Worm (Caenorhabditis elegans) whole organism, L2 larva: ENCODE measurements around the gene asp-13.

Source experiments
- F13H6.1 ChIP-seq: sonication (generic microtip); optimal IDR thresholded peaks from 2 replicates; lab custom pipeline; 2016; ENCODE audit warnings: missing genetic modification characterization, missing compliant biosample characterization
- R02D3.7 ChIP-seq: fragments of 150-350 bp; optimal IDR thresholded peaks from 2 replicates; lab custom pipeline; 2014; ENCODE audit warnings: missing biosample characterization, missing genetic modification characterization
- Y55F3AM.14 ChIP-seq: fragments of 200-800 bp; sonication (Bioruptor generic); optimal IDR thresholded peaks from 2 replicates; lab custom pipeline; 2018; ENCODE audit warnings: mild to moderate bottlenecking, missing genetic modification characterization, missing compliant biosample characterization
- alr-1 ChIP-seq: fragments of 150-350 bp; optimal IDR thresholded peaks from 2 replicates; lab custom pipeline; 2014; ENCODE audit warnings: missing biosample characterization, missing genetic modification characterization
- aly-2 ChIP-seq: fragments of 150-350 bp; optimal IDR thresholded peaks from 2 replicates; lab custom pipeline; 2014; ENCODE audit warnings: missing biosample characterization, missing genetic modification characterization
- ama-1 ChIP-seq: fragments of 150-350 bp; optimal IDR thresholded peaks from 2 replicates; lab custom pipeline; 2018; ENCODE audit warnings: inconsistent platforms
- blmp-1 ChIP-seq: sonication (generic microtip); optimal IDR thresholded peaks from 2 replicates; lab custom pipeline; 2017; ENCODE audit warnings: missing genetic modification characterization, mild to moderate bottlenecking, missing compliant biosample characterization, antibody characterized with exemption, moderate library complexity; ENCODE audit not compliant: insufficient read depth
- ceh-16 ChIP-seq: fragments of 150-350 bp; optimal IDR thresholded peaks from 2 replicates; lab custom pipeline; 2014; ENCODE audit warnings: missing biosample characterization, missing genetic modification characterization
- ceh-82 ChIP-seq: fragments of 150-350 bp; optimal IDR thresholded peaks from 2 replicates; lab custom pipeline; 2014; ENCODE audit warnings: missing biosample characterization, missing genetic modification characterization
- crh-2 ChIP-seq: sonication (generic microtip); optimal IDR thresholded peaks from 2 replicates; lab custom pipeline; 2017; ENCODE audit warnings: missing biosample characterization, missing genetic modification characterization
- egl-27 ChIP-seq: sonication (generic microtip); optimal IDR thresholded peaks from 3 replicates; lab custom pipeline; 2017; ENCODE audit warnings: missing biosample characterization, missing genetic modification reagents, missing genetic modification characterization
- elt-1 ChIP-seq: fragments of 150-350 bp; optimal IDR thresholded peaks from 2 replicates; lab custom pipeline; 2014; ENCODE audit warnings: missing biosample characterization, missing genetic modification characterization
- elt-3 ChIP-seq: sonication (generic microtip); optimal IDR thresholded peaks from 2 replicates; lab custom pipeline; 2017; ENCODE audit warnings: missing biosample characterization, missing genetic modification characterization
- fos-1 ChIP-seq: fragments of 150-350 bp; optimal IDR thresholded peaks from 2 replicates; lab custom pipeline; 2014; ENCODE audit warnings: missing biosample characterization, missing genetic modification characterization
- gmeb-1 ChIP-seq: fragments of 150-350 bp; optimal IDR thresholded peaks from 2 replicates; lab custom pipeline; 2014; ENCODE audit warnings: missing biosample characterization, missing genetic modification characterization
- lin-11 ChIP-seq: fragments of 150-350 bp; sonication (generic microtip); optimal IDR thresholded peaks from 2 replicates; lab custom pipeline; 2014; ENCODE audit warnings: missing biosample characterization, missing genetic modification characterization, inconsistent platforms, mixed read lengths
- lin-13 ChIP-seq: fragments of 150-350 bp; optimal IDR thresholded peaks from 2 replicates; lab custom pipeline; 2014; ENCODE audit warnings: missing biosample characterization, missing genetic modification reagents, missing genetic modification characterization
- lin-39 ChIP-seq: fragments of 150-350 bp; optimal IDR thresholded peaks from 2 replicates; lab custom pipeline; 2014; ENCODE audit warnings: missing biosample characterization, missing genetic modification reagents, missing genetic modification characterization
- lsy-2 ChIP-seq, 2 experiments: fragments of 150-350 bp in 1 of 2; sonication (generic microtip) in 1 of 2; optimal IDR thresholded peaks; 2 replicates each; lab custom pipeline; 2014 to 2017; ENCODE audit warnings: missing biosample characterization in 2 of 2, missing genetic modification characterization in 2 of 2
- mab-5 ChIP-seq: fragments of 150-350 bp; optimal IDR thresholded peaks from 2 replicates; lab custom pipeline; 2014; ENCODE audit warnings: missing biosample characterization, missing genetic modification characterization
- mbf-1 ChIP-seq: sonication (generic microtip); optimal IDR thresholded peaks from 2 replicates; lab custom pipeline; 2017; ENCODE audit warnings: missing biosample characterization, missing genetic modification characterization
- mdl-1 ChIP-seq, 2 experiments: fragments of 150-350 bp in 1 of 2; sonication (generic microtip) in 1 of 2; optimal IDR thresholded peaks; 2 replicates each; lab custom pipeline; 2017; ENCODE audit warnings: missing biosample characterization in 2 of 2, missing genetic modification characterization in 2 of 2
- nhr-10 ChIP-seq: sonication (generic microtip); optimal IDR thresholded peaks from 2 replicates; lab custom pipeline; 2017; ENCODE audit warnings: missing biosample characterization, missing genetic modification characterization
- nhr-11 ChIP-seq: fragments of 150-350 bp; optimal IDR thresholded peaks from 2 replicates; lab custom pipeline; 2014; ENCODE audit warnings: missing biosample characterization, missing genetic modification characterization
- nhr-129 ChIP-seq: fragments of 150-350 bp; optimal IDR thresholded peaks from 2 replicates; lab custom pipeline; 2014; ENCODE audit warnings: missing biosample characterization, missing genetic modification characterization
- nhr-21 ChIP-seq: fragments of 150-350 bp; optimal IDR thresholded peaks from 2 replicates; lab custom pipeline; 2014; ENCODE audit warnings: missing biosample characterization, missing genetic modification characterization
- nhr-237 ChIP-seq: fragments of 150-350 bp; optimal IDR thresholded peaks from 2 replicates; lab custom pipeline; 2014; ENCODE audit warnings: missing biosample characterization, missing genetic modification characterization
- nhr-25 ChIP-seq: fragments of 150-350 bp; sonication (generic microtip); optimal IDR thresholded peaks from 3 replicates; lab custom pipeline; 2014; ENCODE audit warnings: missing biosample characterization, missing genetic modification characterization
- nhr-6 ChIP-seq: fragments of 150-350 bp; optimal IDR thresholded peaks from 2 replicates; lab custom pipeline; 2014; ENCODE audit warnings: missing biosample characterization, missing genetic modification characterization
- nhr-77 ChIP-seq: fragments of 150-350 bp; optimal IDR thresholded peaks from 2 replicates; lab custom pipeline; 2014; ENCODE audit warnings: missing biosample characterization, missing genetic modification characterization
- peb-1 ChIP-seq: fragments of 150-350 bp; optimal IDR thresholded peaks from 2 replicates; lab custom pipeline; 2014; ENCODE audit warnings: missing biosample characterization, missing genetic modification characterization
- sem-4 ChIP-seq: fragments of 150-350 bp; optimal IDR thresholded peaks from 2 replicates; lab custom pipeline; 2014; ENCODE audit warnings: missing biosample characterization, missing genetic modification reagents, missing genetic modification characterization
- skn-1 ChIP-seq: sonication (generic microtip); optimal IDR thresholded peaks from 2 replicates; lab custom pipeline; 2017; ENCODE audit warnings: missing biosample characterization, missing genetic modification characterization
- sma-3 ChIP-seq: sonication (generic microtip); optimal IDR thresholded peaks from 2 replicates; lab custom pipeline; 2016; ENCODE audit warnings: missing genetic modification reagents, missing genetic modification characterization, missing compliant biosample characterization
- sma-9 ChIP-seq, 2 experiments: fragments of 150-350 bp in 1 of 2; sonication (generic microtip) in 1 of 2; optimal IDR thresholded peaks; 2 replicates each; lab custom pipeline; 2014 to 2016; ENCODE audit warnings: missing genetic modification characterization in 2 of 2, mild to moderate bottlenecking in 1 of 2, missing biosample characterization in 1 of 2, missing compliant biosample characterization in 1 of 2, missing genetic modification reagents in 1 of 2, moderate library complexity in 1 of 2
- snpc-4 ChIP-seq: fragments of 150-350 bp; optimal IDR thresholded peaks from 2 replicates; lab custom pipeline; 2014; ENCODE audit warnings: missing biosample characterization, missing genetic modification characterization
- unc-39 ChIP-seq: fragments of 150-350 bp; optimal IDR thresholded peaks from 2 replicates; lab custom pipeline; 2014; ENCODE audit warnings: missing biosample characterization, missing genetic modification characterization
- unc-55 ChIP-seq: fragments of 150-350 bp; sonication (generic microtip); optimal IDR thresholded peaks from 3 replicates; lab custom pipeline; 2014; ENCODE audit warnings: missing biosample characterization, missing genetic modification reagents, missing genetic modification characterization
- unc-62 ChIP-seq: fragments of 150-350 bp; optimal IDR thresholded peaks from 2 replicates; lab custom pipeline; 2014; ENCODE audit warnings: missing biosample characterization, missing genetic modification reagents, missing genetic modification characterization
- zag-1 ChIP-seq: fragments of 150-350 bp; optimal IDR thresholded peaks from 2 replicates; lab custom pipeline; 2014; ENCODE audit warnings: missing biosample characterization, missing genetic modification characterization
- ztf-1 ChIP-seq: fragments of 200-800 bp; sonication (Bioruptor generic); conservative IDR thresholded peaks from 2 replicates; pipeline ENCODE4 v1.3.6; 2022; ENCODE audit warnings: missing genetic modification characterization, missing compliant biosample characterization
- ztf-11 ChIP-seq: sonication (generic microtip); optimal IDR thresholded peaks from 2 replicates; lab custom pipeline; 2017; ENCODE audit warnings: missing biosample characterization, missing genetic modification characterization
- ztf-4 ChIP-seq: fragments of 150-350 bp; optimal IDR thresholded peaks from 2 replicates; lab custom pipeline; 2014; ENCODE audit warnings: missing biosample characterization, missing genetic modification characterization

The asp-13 gene

DNA sequence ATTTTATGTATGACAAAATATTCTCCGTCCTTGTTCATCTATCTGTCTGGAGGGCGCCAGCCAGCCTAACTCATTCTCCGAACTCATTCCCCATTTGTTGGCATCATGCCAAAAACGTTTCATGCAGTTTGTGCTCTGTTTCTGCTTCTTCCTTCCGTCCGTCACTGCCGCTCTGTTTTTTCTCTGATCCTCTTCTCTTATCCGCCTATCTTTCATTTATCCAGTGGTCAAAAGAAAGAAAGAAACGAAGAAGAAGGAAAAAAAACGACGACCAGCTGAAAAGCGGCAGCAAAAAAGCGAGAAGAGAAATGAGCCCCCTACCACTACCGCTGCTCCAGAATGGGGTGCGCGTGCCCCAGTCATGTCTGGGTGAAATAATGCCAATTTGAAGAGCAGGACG is 20.0 kb upstream of the asp-13 start (continued):
- TF ChIP-seq ceh-82 (tag; lab: Kevin White, UChicago) (no peak), unc-55 (GFP tag; lab: Kevin White, UChicago) (peak; percentile 40), lsy-2 (tag; optimal IDR thresholded peaks at IDR 0.05; lab: Kevin White, UChicago) (peak in 1 of 2 experiments; percentile 29), aly-2 (no peak), zag-1 (tag; lab: Kevin White, UChicago) (peak; percentile 80), sem-4 (tag; lab: Kevin White, UChicago) (peak; percentile 36), crh-2 (tag; lab: Kevin White, UChicago) (no peak), ama-1 (no peak), peb-1 (tag; lab: Kevin White, UChicago) (no peak), nhr-11 (tag; lab: Kevin White, UChicago) (no peak), ztf-11 (tag; lab: Kevin White, UChicago) (no peak), lin-11 (tag; lab: Kevin White, UChicago) (no peak), mab-5 (tag; lab: Kevin White, UChicago) (no peak), ceh-16 (tag; lab: Kevin White, UChicago) (no peak), nhr-129 (tag; lab: Kevin White, UChicago) (peak; percentile 40), nhr-77 (tag; lab: Kevin White, UChicago) (no peak), unc-39 (tag; lab: Kevin White, UChicago) (no peak), lin-39 (tag; lab: Kevin White, UChicago) (no peak), nhr-25 (tag; lab: Kevin White, UChicago) (no peak), skn-1 (tag; lab: Kevin White, UChicago) (no peak), elt-3 (tag; lab: Kevin White, UChicago) (no peak), ztf-4 (tag; lab: Kevin White, UChicago) (no peak), nhr-6 (tag; lab: Kevin White, UChicago) (no peak), elt-1 (no peak), sma-3 (GFP tag; lab: Kevin White, UChicago) (no peak)

DNA sequence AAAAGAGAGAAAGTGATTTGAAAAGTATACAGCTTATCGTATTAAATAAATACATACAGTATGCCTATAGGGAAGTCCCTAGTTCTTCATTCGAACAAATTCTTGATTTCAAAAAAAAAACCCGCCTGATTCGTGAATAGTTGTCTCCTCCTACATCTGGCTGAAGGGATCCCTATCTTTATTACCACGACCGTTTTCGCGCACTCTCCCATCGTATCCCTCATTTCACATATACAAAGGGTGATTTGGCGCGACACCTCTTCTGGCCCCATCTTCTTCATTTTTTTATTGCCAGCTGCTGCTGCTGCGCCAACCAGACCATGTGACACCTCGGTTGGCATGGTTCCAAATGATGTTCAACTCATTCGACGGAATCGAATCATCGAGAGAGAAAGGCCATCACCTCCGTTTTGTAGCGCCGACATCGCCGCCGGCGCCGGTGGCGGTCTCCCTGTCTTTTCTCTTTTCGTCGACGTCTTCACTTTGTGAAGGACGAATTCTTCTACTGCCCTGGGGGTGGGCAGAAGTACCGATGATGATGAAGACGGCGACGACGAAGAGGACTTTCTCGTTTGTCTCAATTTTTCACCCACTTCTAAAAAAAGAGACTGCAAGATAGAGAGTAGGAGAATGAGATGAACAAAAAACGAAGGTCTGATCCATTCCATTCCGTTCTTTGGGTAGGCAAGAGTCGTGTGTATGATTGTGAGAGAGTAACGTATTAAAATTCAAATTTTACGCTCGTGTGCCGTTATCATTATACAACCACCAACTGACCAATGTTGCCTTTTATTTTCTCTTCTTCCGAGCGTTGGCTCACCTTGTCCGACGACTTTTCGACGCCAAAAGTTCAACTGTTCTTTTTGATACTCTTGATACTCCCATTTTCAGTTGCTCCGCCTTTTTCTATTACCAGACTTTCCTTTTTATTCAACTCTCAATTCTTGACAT is 19.3 kb upstream of the asp-13 start:
- TF ChIP-seq blmp-1 (peak; percentile 91), Y55F3AM.14 (GFP tag; lab: Kevin White, UChicago) (peak; percentile 66), nhr-21 (tag; lab: Kevin White, UChicago) (peak; percentile 56), lsy-2 (tag; optimal IDR thresholded peaks at IDR 0.05; lab: Kevin White, UChicago) (peak in 1 of 2 experiments; percentile 21), ceh-16 (tag; lab: Kevin White, UChicago) (peak; percentile 43), nhr-129 (tag; lab: Kevin White, UChicago) (peak; percentile 35), ztf-4 (tag; lab: Kevin White, UChicago) (no peak), ama-1 (no peak), unc-39 (tag; lab: Kevin White, UChicago) (no peak), mbf-1 (tag; lab: Kevin White, UChicago) (no peak), sma-3 (GFP tag; lab: Kevin White, UChicago) (peak; percentile 82), fos-1 (tag; lab: Kevin White, UChicago) (no peak), elt-1 (no peak), egl-27 (tag; lab: Kevin White, UChicago) (peak; percentile 65), mdl-1 (tag; optimal IDR thresholded peaks at IDR 0.05; lab: Kevin White, UChicago) (peak in 1 of 2 experiments; percentile 20), sem-4 (tag; lab: Kevin White, UChicago) (peak; percentile 76), nhr-25 (tag; lab: Kevin White, UChicago) (peak; percentile 93), F13H6.1 (tag; lab: Kevin White, UChicago) (peak; percentile 54), peb-1 (tag; lab: Kevin White, UChicago) (no peak), sma-9 (GFP tag; optimal IDR thresholded peaks at IDR 0.05; lab: Kevin White, UChicago) (peak; percentile 81), sma-9 (tag; optimal IDR thresholded peaks at IDR 0.05; lab: Kevin White, UChicago) (no peak)

DNA sequence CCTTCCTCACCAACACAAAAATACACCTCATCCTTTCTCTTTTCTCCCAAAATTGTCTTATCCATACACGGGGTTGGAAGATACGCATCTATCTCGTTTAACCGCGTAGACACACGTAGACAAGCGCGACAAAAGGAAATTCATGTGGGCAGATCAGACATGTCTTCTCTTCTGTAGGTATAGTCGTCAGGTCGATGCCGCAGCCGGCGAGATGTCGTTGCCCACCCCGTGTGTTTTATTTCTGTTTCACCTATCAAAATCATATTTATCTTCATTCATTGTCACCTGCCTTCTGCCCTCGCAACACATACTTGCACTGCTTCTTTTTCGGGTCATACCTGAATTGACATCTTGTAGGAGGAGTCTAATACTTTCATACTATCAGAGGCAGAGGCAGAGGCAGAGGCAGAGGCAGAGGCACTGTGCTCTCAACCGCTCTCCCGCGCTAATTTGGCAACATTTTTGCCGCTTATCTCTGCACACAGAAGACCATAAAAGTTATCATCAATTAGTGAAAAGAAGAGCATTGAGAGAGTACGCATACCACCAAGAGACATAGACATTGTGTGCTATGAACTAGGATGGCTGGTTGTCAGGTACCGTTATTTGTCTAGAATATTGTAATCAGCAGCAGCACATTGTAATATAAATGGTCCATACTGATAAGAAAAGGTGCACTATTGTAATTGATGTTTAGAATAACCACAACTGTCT is 18.4 kb upstream of the asp-13 start:
- TF ChIP-seq ztf-1 (GFP tag; lab: Robert Waterston, UW) (no peak), nhr-129 (tag; lab: Kevin White, UChicago) (no peak), ceh-82 (tag; lab: Kevin White, UChicago) (no peak), nhr-237 (tag; lab: Kevin White, UChicago) (no peak), mab-5 (tag; lab: Kevin White, UChicago) (no peak), elt-3 (tag; lab: Kevin White, UChicago) (no peak), lin-13 (no peak), nhr-25 (tag; lab: Kevin White, UChicago) (peak; percentile 72), nhr-6 (tag; lab: Kevin White, UChicago) (no peak), crh-2 (tag; lab: Kevin White, UChicago) (peak; percentile 18), gmeb-1 (tag; lab: Kevin White, UChicago) (no peak), unc-62 (GFP tag; lab: Kevin White, UChicago) (no peak), sma-3 (GFP tag; lab: Kevin White, UChicago) (no peak), alr-1 (no peak), elt-1 (no peak), ztf-11 (tag; lab: Kevin White, UChicago) (no peak), skn-1 (tag; lab: Kevin White, UChicago) (no peak), nhr-10 (no peak), nhr-11 (tag; lab: Kevin White, UChicago) (no peak), aly-2 (no peak), R02D3.7 (tag; lab: Kevin White, UChicago) (no peak), lin-11 (tag; lab: Kevin White, UChicago) (no peak), nhr-21 (tag; lab: Kevin White, UChicago) (peak; percentile 79), snpc-4 (no peak)
